Worm (Caenorhabditis elegans) whole organism, L2 larva: ENCODE data around the gene C44B11.6.

Source experiments
- C34F6.9 ChIP-seq: fragments of 150-350 bp; optimal IDR thresholded peaks from 2 replicates; lab custom pipeline; 2014; ENCODE audit warnings: missing biosample characterization, missing genetic modification characterization
- ZK546.5 ChIP-seq: sonication (generic microtip); optimal IDR thresholded peaks from 2 replicates; lab custom pipeline; 2017; ENCODE audit warnings: missing biosample characterization, missing genetic modification characterization
- elt-1 ChIP-seq: fragments of 150-350 bp; optimal IDR thresholded peaks from 2 replicates; lab custom pipeline; 2014; ENCODE audit warnings: missing biosample characterization, missing genetic modification characterization
- lin-13 ChIP-seq: fragments of 150-350 bp; optimal IDR thresholded peaks from 2 replicates; lab custom pipeline; 2014; ENCODE audit warnings: missing biosample characterization, missing genetic modification reagents, missing genetic modification characterization
- nhr-11 ChIP-seq: fragments of 150-350 bp; optimal IDR thresholded peaks from 2 replicates; lab custom pipeline; 2014; ENCODE audit warnings: missing biosample characterization, missing genetic modification characterization
- nhr-12 ChIP-seq: fragments of 150-350 bp; optimal IDR thresholded peaks from 2 replicates; lab custom pipeline; 2014; ENCODE audit warnings: missing biosample characterization, missing genetic modification characterization
- nhr-77 ChIP-seq: fragments of 150-350 bp; optimal IDR thresholded peaks from 2 replicates; lab custom pipeline; 2014; ENCODE audit warnings: missing biosample characterization, missing genetic modification characterization
- sma-3 ChIP-seq: sonication (generic microtip); optimal IDR thresholded peaks from 2 replicates; lab custom pipeline; 2016; ENCODE audit warnings: missing genetic modification reagents, missing genetic modification characterization, missing compliant biosample characterization
- snpc-4 ChIP-seq: fragments of 150-350 bp; optimal IDR thresholded peaks from 2 replicates; lab custom pipeline; 2014; ENCODE audit warnings: missing biosample characterization, missing genetic modification characterization
- unc-39 ChIP-seq: fragments of 150-350 bp; optimal IDR thresholded peaks from 2 replicates; lab custom pipeline; 2014; ENCODE audit warnings: missing biosample characterization, missing genetic modification characterization

- no peak for TF ChIP-seq lin-13 (GFP tag; lab: Kevin White, UChicago)
- TF ChIP-seq nhr-77 (tag; lab: Kevin White, UChicago): no peak
- TF ChIP-seq sma-3 (GFP tag; lab: Kevin White, UChicago): no peak
- TF ChIP-seq unc-39 (tag; lab: Kevin White, UChicago): no peak
- no peak for TF ChIP-seq C34F6.9 (tag; lab: Kevin White, UChicago)
- TF ChIP-seq nhr-12 (tag; lab: Kevin White, UChicago): no peak
- no peak for TF ChIP-seq ZK546.5 (tag; lab: Kevin White, UChicago)
- TF ChIP-seq snpc-4 (tag; lab: Kevin White, UChicago): no peak
- TF ChIP-seq elt-1 (tag; lab: Kevin White, UChicago): no peak
- no peak for TF ChIP-seq nhr-11
Measured at ce11 chrIII:3200563-3200962, 47.6 kb downstream of the C44B11.6 start.
